Worm (Caenorhabditis elegans): Measurements from ENCODE around the gene dos-3.

DNA sequence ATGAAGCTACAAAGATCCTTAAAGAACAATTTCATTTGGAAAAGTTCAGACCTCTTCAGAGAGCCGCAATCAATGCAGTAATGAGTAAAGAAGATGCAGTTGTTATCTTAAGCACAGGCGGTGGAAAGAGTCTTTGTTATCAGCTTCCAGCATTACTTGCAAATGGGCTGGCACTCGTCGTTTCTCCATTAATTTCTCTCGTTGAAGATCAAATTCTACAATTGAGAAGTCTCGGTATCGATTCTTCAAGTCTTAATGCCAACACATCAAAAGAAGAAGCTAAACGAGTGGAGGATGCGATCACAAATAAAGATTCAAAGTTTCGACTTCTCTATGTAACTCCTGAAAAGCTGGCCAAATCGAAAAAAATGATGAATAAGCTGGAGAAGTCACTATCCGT is 17.5 kb upstream of the dos-3 start:
- TF ChIP-seq tbx-11 (GFP tag; IDR thresholded peaks at IDR 0.05), result no peak
- no peak for TF ChIP-seq ceh-36 (tag; optimal IDR thresholded peaks at IDR 0.05)
